Fruit fly (Drosophila melanogaster) whole organism, pupa: ENCODE measurements around the gene Yip1d1.
A peak's percentile ranks its signal among the peaks of the same experiment; 100 is the strongest.

ENCODE experiments used
- CG34367 ChIP-seq: fragments of 200-800 bp; sonication (Bioruptor generic); optimal IDR thresholded peaks from 2 replicates; lab custom pipeline; 2018; ENCODE audit warnings: missing biosample characterization, mild to moderate bottlenecking, missing genetic modification characterization
- CG8301 ChIP-seq: fragments of 200-800 bp; sonication (Bioruptor generic); optimal IDR thresholded peaks from 2 replicates; lab custom pipeline; 2018; ENCODE audit warnings: missing biosample characterization, mild to moderate bottlenecking, missing genetic modification characterization
- Snoo ChIP-seq: fragments of 200-800 bp; sonication (Bioruptor generic); optimal IDR thresholded peaks from 3 replicates; lab custom pipeline; 2017; ENCODE audit warnings: missing biosample characterization, mild to moderate bottlenecking, missing genetic modification characterization, inconsistent platforms

- TF ChIP-seq CG34367 (tag; lab: Kevin White, UChicago) (peak; percentile 21), Snoo (tag; lab: Kevin White, UChicago) (no peak), CG8301 (tag; lab: Kevin White, UChicago) (no peak)
Measured at dm6 chr2L:13018992-13019484, 18.6 kb upstream of the Yip1d1 start, which contains the start of gene Ube4B.
